Fruit fly (Drosophila melanogaster) whole organism, wandering third instar larva: ENCODE data around the gene CG14826.

Experiments
- Abd-B ChIP-seq: fragments of >200 bp; optimal IDR thresholded peaks from 2 replicates; lab custom pipeline; 2017; ENCODE audit warnings: missing biosample characterization, missing genetic modification characterization
- CG32264 ChIP-seq: fragments of 200-800 bp; sonication (Bioruptor generic); optimal IDR thresholded peaks from 2 replicates; lab custom pipeline; 2016; ENCODE audit warnings: missing biosample characterization, missing genetic modification characterization
- CG9705 ChIP-seq: fragments of 200-800 bp; sonication (Bioruptor generic); optimal IDR thresholded peaks from 2 replicates; lab custom pipeline; 2018; ENCODE audit warnings: missing biosample characterization, mild to moderate bottlenecking, missing genetic modification characterization
- CrebA ChIP-seq: fragments of 200-800 bp; sonication (Bioruptor generic); optimal IDR thresholded peaks from 2 replicates; lab custom pipeline; 2016; ENCODE audit warnings: missing biosample characterization, mild to moderate bottlenecking, missing genetic modification characterization, borderline replicate concordance
- Dfd ChIP-seq: fragments of >200 bp; optimal IDR thresholded peaks from 2 replicates; lab custom pipeline; 2017; ENCODE audit warnings: missing biosample characterization, missing genetic modification characterization
- Dif ChIP-seq: fragments of 200-275, 200-300 bp; sonication (Bioruptor generic); optimal IDR thresholded peaks from 2 replicates; lab custom pipeline; 2018; ENCODE audit warnings: missing biosample characterization, missing genetic modification characterization; ENCODE audit not compliant: partially characterized antibody
- GATAd ChIP-seq: sonication (Bioruptor generic); optimal IDR thresholded peaks from 2 replicates; lab custom pipeline; 2016; ENCODE audit warnings: missing biosample characterization, missing genetic modification characterization
- HLH106 ChIP-seq: fragments of 200-800 bp; optimal IDR thresholded peaks from 3 replicates; lab custom pipeline; 2019; ENCODE audit warnings: missing biosample characterization, mild to moderate bottlenecking, missing genetic modification characterization, moderate library complexity
- Hnf4 ChIP-seq: fragments of 200-800 bp; sonication (Bioruptor generic); optimal IDR thresholded peaks from 2 replicates; lab custom pipeline; 2016; ENCODE audit warnings: missing biosample characterization, mild to moderate bottlenecking, missing genetic modification characterization
- Hr78 ChIP-seq: fragments of >200 bp; optimal IDR thresholded peaks from 2 replicates; lab custom pipeline; 2017; ENCODE audit warnings: missing biosample characterization, missing genetic modification characterization
- Hr83 ChIP-seq: fragments of 200-300 bp; sonication (Bioruptor generic); optimal IDR thresholded peaks from 2 replicates; lab custom pipeline; 2016; ENCODE audit warnings: missing biosample characterization, mild to moderate bottlenecking, missing genetic modification characterization, moderate library complexity; ENCODE audit not compliant: poor library complexity, severe bottlenecking
- Jra ChIP-seq: sonication (Bioruptor generic); optimal IDR thresholded peaks from 2 replicates; lab custom pipeline; 2016; ENCODE audit warnings: missing biosample characterization, missing genetic modification characterization
- Mio ChIP-seq: sonication (Bioruptor generic); optimal IDR thresholded peaks from 2 replicates; lab custom pipeline; 2016; ENCODE audit warnings: missing biosample characterization, missing genetic modification characterization
- Myc ChIP-seq: fragments of >200 bp; optimal IDR thresholded peaks from 2 replicates; lab custom pipeline; 2017
- N ChIP-seq: fragments of >200 bp; optimal IDR thresholded peaks from 2 replicates; lab custom pipeline; 2018; ENCODE audit warnings: missing biosample characterization, missing external identifiers, missing genetic modification characterization
- OdsH ChIP-seq: fragments of 200-800 bp; sonication (Bioruptor generic); optimal IDR thresholded peaks from 2 replicates; lab custom pipeline; 2016; ENCODE audit warnings: missing biosample characterization, mild to moderate bottlenecking, missing genetic modification characterization
- Rel ChIP-seq, 2 experiments: fragments of 200-800 bp; sonication (Bioruptor generic) in 1 of 2; optimal IDR thresholded peaks; 2 replicates in 1 of 2; 3 replicates in 1 of 2; lab custom pipeline; 2016 to 2019; ENCODE audit warnings: mild to moderate bottlenecking in 2 of 2, missing biosample characterization in 2 of 2, missing genetic modification characterization in 2 of 2, moderate library complexity in 1 of 2
- Sp1 ChIP-seq: fragments of 200-800 bp; sonication (Bioruptor generic); optimal IDR thresholded peaks from 3 replicates; lab custom pipeline; 2019; ENCODE audit warnings: missing biosample characterization, mild to moderate bottlenecking, missing genetic modification characterization, moderate library complexity
- Vsx2 ChIP-seq: fragments of 200-300, 225-300 bp; sonication (Bioruptor generic); optimal IDR thresholded peaks from 2 replicates; lab custom pipeline; 2018; ENCODE audit warnings: missing biosample characterization, missing genetic modification characterization; ENCODE audit not compliant: partially characterized antibody
- br ChIP-seq: fragments of 200-800 bp; sonication (Bioruptor generic); optimal IDR thresholded peaks from 2 replicates; lab custom pipeline; 2016; ENCODE audit warnings: missing biosample characterization, missing genetic modification characterization
- brk ChIP-seq: fragments of 200-800 bp; sonication (Bioruptor generic); optimal IDR thresholded peaks from 2 replicates; lab custom pipeline; 2016; ENCODE audit warnings: missing biosample characterization, mild to moderate bottlenecking, missing genetic modification characterization
- dl ChIP-seq, 2 experiments: fragments of 175-275, 200-275 bp in 1 of 2; fragments of 200-275 bp in 1 of 2; sonication (Bioruptor generic); optimal IDR thresholded peaks; lab custom pipeline; 2018; ENCODE audit warnings: mild to moderate bottlenecking in 2 of 2, missing biosample characterization in 2 of 2, missing genetic modification characterization in 2 of 2, moderate library complexity in 2 of 2; ENCODE audit not compliant: partially characterized antibody in 2 of 2, insufficient read depth in 1 of 2
- dmrt93B ChIP-seq: fragments of 200-800 bp; sonication (Bioruptor generic); optimal IDR thresholded peaks from 2 replicates; lab custom pipeline; 2018; ENCODE audit warnings: missing biosample characterization, mild to moderate bottlenecking, missing genetic modification characterization
- dsf ChIP-seq: sonication (Bioruptor generic); optimal IDR thresholded peaks from 2 replicates; lab custom pipeline; 2016; ENCODE audit warnings: missing biosample characterization, missing genetic modification characterization, borderline replicate concordance
- ey ChIP-seq: fragments of 200-800 bp; sonication (Bioruptor generic); optimal IDR thresholded peaks from 2 replicates; lab custom pipeline; 2016; ENCODE audit warnings: missing biosample characterization, missing genetic modification characterization
- foxo ChIP-seq, 2 experiments: fragments of 200-800 bp; sonication (Bioruptor generic); optimal IDR thresholded peaks; 2 replicates in 1 of 2; 3 replicates in 1 of 2; lab custom pipeline; 2016 to 2017; ENCODE audit warnings: missing biosample characterization in 2 of 2, missing genetic modification characterization in 2 of 2
- fru ChIP-seq: fragments of 200-800 bp; sonication (Bioruptor generic); optimal IDR thresholded peaks from 3 replicates; lab custom pipeline; 2016; ENCODE audit warnings: missing biosample characterization, mild to moderate bottlenecking, missing genetic modification characterization
- h ChIP-seq: fragments of 200-800 bp; sonication (Bioruptor generic); optimal IDR thresholded peaks from 3 replicates; lab custom pipeline; 2016; ENCODE audit warnings: missing biosample characterization, mild to moderate bottlenecking, missing genetic modification characterization
- jim ChIP-seq: fragments of 175-275, 200-325 bp; sonication (Bioruptor generic); optimal IDR thresholded peaks from 2 replicates; lab custom pipeline; 2016; ENCODE audit warnings: missing biosample characterization, mild to moderate bottlenecking, missing genetic modification characterization
- lola ChIP-seq: fragments of >200 bp; optimal IDR thresholded peaks from 2 replicates; lab custom pipeline; 2017; ENCODE audit warnings: missing biosample characterization, missing genetic modification characterization
- pan ChIP-seq: fragments of >200 bp; optimal IDR thresholded peaks from 2 replicates; lab custom pipeline; 2017
- psq ChIP-seq: fragments of 200-800 bp; sonication (Bioruptor generic); optimal IDR thresholded peaks from 3 replicates; lab custom pipeline; 2017; ENCODE audit warnings: missing biosample characterization, mild to moderate bottlenecking, missing genetic modification characterization, moderate library complexity
- rgr ChIP-seq: fragments of 200-800 bp; sonication (Bioruptor generic); optimal IDR thresholded peaks from 3 replicates; lab custom pipeline; 2016; ENCODE audit warnings: missing biosample characterization, mild to moderate bottlenecking, missing genetic modification characterization
- sage ChIP-seq: fragments of 200-800 bp; sonication (Bioruptor generic); optimal IDR thresholded peaks from 2 replicates; lab custom pipeline; 2016; ENCODE audit warnings: missing biosample characterization, mild to moderate bottlenecking, missing genetic modification characterization
- sv ChIP-seq: fragments of 200-800 bp; sonication (Bioruptor generic); optimal IDR thresholded peaks from 3 replicates; lab custom pipeline; 2016; ENCODE audit warnings: missing biosample characterization, missing genetic modification characterization
- tai ChIP-seq: sonication (Bioruptor generic); optimal IDR thresholded peaks from 2 replicates; lab custom pipeline; 2016; ENCODE audit warnings: missing biosample characterization, missing genetic modification characterization
- usp ChIP-seq: fragments of >200 bp; optimal IDR thresholded peaks from 2 replicates; lab custom pipeline; 2017; ENCODE audit warnings: missing biosample characterization, missing genetic modification characterization
- woc ChIP-seq: sonication (Bioruptor generic); optimal IDR thresholded peaks from 2 replicates; lab custom pipeline; 2016; ENCODE audit warnings: missing biosample characterization, mild to moderate bottlenecking, missing genetic modification characterization

CG14826 gene

DNA sequence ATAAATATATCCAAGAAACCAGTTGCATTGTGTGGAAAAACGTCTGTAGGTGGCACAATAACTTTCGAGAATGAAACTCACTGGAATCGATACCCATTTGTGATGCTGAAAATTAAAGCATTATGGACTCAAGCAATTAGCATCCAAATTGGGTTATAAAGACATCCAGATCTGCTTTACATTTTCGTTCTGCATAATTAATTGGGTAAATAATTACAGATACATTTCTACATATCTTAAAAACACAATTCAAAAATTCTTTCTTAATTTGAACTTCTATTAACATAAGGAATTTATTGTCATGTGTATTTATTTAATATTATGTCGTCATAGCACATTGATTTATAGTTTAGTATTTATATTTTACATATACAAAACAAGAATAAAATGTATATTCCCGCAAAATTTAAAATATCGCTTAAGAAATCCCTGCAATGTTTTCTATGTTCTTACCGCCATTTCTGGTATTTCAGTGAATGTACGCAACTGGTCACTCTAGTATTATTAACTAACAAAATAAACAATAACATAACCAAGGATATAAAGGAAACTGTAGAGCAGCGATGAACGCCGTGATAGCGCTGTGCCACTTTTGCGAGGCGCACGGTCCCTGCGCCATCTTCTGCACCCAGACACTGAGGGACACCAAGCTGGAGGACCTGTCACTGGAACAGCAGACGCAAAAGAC lies 3.9 kb downstream of the CG14826 start, which contains the start of the genes CG14829 and BHD:
Gene CG14829 (minus strand): TSS at position 51 of the 688 bp plus-strand sequence.
Gene BHD (plus strand): TSS at position 471 of the 688 bp plus-strand sequence.
- TF ChIP-seq Rel (GFP tag; optimal IDR thresholded peaks at IDR 0.05; lab: Kevin White, UChicago), result no peak
- TF ChIP-seq Rel (tag; optimal IDR thresholded peaks at IDR 0.05; lab: Kevin White, UChicago), result peak; percentile 95
- peak; percentile 57 for TF ChIP-seq Myc (lab: Kevin White, UChicago)
- no peak for TF ChIP-seq rgr (GFP tag; lab: Kevin White, UChicago)

DNA sequence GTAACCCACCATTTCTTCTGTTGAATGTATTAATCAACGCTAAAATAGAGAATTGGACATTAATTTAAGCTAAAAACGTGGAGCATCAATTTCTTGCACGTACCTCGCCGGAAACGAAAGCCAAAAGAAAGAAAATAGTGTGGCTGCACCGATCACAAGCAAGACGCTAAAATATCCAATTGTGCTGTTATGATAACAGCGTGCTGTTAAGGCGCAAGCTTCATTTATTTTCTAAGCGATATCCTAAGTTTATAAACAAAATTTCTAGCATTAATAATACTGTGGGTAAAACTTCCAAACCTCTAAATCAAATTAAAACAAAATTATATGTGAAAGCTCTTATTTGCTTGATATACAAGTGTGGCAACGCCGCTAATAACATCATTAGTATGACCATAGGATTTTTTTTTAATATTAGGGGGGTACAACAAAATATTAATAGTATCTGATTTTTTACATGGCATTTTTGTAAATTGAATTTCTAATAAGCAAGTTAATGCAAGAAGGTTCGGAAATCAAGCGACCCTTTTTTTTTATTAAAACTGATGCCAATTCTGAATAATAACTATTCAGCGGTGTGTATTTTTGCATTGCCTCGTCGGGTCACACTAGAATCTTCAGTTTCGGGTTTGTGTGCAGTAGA lies 7.0 kb downstream of the CG14826 start, which contains the start of the genes RpL18 and Neos:
Gene RpL18 (minus strand): TSS at position 135 of the 643 bp plus-strand sequence.
Gene Neos (plus strand): TSS at position 412 of the 643 bp plus-strand sequence.
- TF ChIP-seq foxo (GFP tag; optimal IDR thresholded peaks at IDR 0.05; lab: Kevin White, UChicago) (peak in 1 of 2 experiments; percentile 74), sv (GFP tag; lab: Kevin White, UChicago) (peak; percentile 77), dsf (GFP tag; lab: Kevin White, UChicago) (no peak), h (GFP tag; lab: Kevin White, UChicago) (peak; percentile 77), Rel (GFP tag; optimal IDR thresholded peaks at IDR 0.05; lab: Kevin White, UChicago) (no peak), Rel (tag; optimal IDR thresholded peaks at IDR 0.05; lab: Kevin White, UChicago) (peak; percentile 44), Hr78 (GFP tag; lab: Kevin White, UChicago) (no peak), CrebA (no peak), woc (GFP tag; lab: Kevin White, UChicago) (peak; percentile 63), tai (GFP tag; lab: Kevin White, UChicago) (no peak), Hnf4 (GFP tag; lab: Kevin White, UChicago) (no peak), ey (GFP tag; lab: Kevin White, UChicago) (peak; percentile 67), psq (GFP tag; lab: Kevin White, UChicago) (peak; percentile 52), HLH106 (tag; lab: Kevin White, UChicago) (peak; percentile 50), Hr83 (GFP tag; lab: Kevin White, UChicago) (peak; percentile 79), usp (GFP tag; lab: Kevin White, UChicago) (no peak), fru (GFP tag; lab: Kevin White, UChicago) (peak; percentile 76), br (peak; percentile 75), pan (lab: Kevin White, UChicago) (no peak), Dfd (GFP tag; lab: Kevin White, UChicago) (no peak), Jra (peak; percentile 68), N (GFP tag; lab: Kevin White, UChicago) (no peak), CG9705 (peak; percentile 75), GATAd (peak; percentile 79), Vsx2 (GFP tag; lab: Kevin White, UChicago) (no peak), OdsH (GFP tag; lab: Kevin White, UChicago) (peak; percentile 28), jim (GFP tag; lab: Kevin White, UChicago) (no peak), Abd-B (GFP tag; lab: Kevin White, UChicago) (no peak), dl (GFP tag; optimal IDR thresholded peaks at IDR 0.05; lab: Kevin White, UChicago; ENCODE audit: insufficient read depth in 1 of 2, partially characterized antibody in 2 of 2) (no peak), Myc (lab: Kevin White, UChicago) (peak; percentile 23), lola (no peak), rgr (GFP tag; lab: Kevin White, UChicago) (peak; percentile 83), sage (GFP tag; lab: Kevin White, UChicago) (no peak), Dif (no peak), dmrt93B (GFP tag; lab: Kevin White, UChicago) (peak; percentile 63), Mio (GFP tag; lab: Kevin White, UChicago) (no peak), Sp1 (peak; percentile 78), brk (GFP tag; lab: Kevin White, UChicago) (no peak), CG32264 (GFP tag; lab: Kevin White, UChicago) (peak; percentile 65)
- TF ChIP-seq, all 38 proteins: peak for 20
